Fruit fly (Drosophila melanogaster): ENCODE data around the gene CG31019.

DNA sequence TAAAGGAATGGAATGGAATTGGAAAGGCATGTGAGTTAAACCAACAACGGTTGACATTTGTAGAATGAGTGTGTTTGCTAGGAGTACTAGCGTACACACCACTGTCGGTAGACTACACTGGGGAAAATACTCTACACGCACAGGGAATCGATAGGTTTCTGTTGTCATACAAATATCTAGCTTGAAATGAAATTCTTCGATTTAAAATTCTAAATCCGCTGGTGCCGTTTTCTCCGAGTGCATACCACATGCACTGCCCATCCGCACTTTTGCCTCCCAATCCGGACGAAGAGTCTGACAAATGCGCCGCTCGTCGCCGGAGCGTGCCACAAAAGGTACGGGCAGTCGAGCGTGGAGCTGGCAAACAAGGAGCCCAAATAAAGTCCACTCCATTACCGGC lies 32.1 kb downstream of the CG31019 start, which contains the start of gene CG2267:
- TF ChIP-seq CG33017 (tag; optimal IDR thresholded peaks at IDR 0.05) (no peak), tj (GFP tag; optimal IDR thresholded peaks at IDR 0.05) (no peak), CG7101 (tag; optimal IDR thresholded peaks at IDR 0.05) (no peak), CG5204 (GFP tag; optimal IDR thresholded peaks at IDR 0.05) (no peak), Hr96 (GFP tag; optimal IDR thresholded peaks at IDR 0.05) (no peak), cic (GFP tag; optimal IDR thresholded peaks at IDR 0.05) (no peak), kay (GFP tag; ENCODE audit: borderline replicate concordance) (no peak), Mnt (GFP tag; optimal IDR thresholded peaks at IDR 0.05) (no peak), bab1 (GFP tag; optimal IDR thresholded peaks at IDR 0.05) (no peak), Clk (GFP tag; optimal IDR thresholded peaks at IDR 0.05) (no peak), pad (GFP tag; optimal IDR thresholded peaks at IDR 0.05) (no peak), cnc (optimal IDR thresholded peaks at IDR 0.05) (no peak), CG11617 (GFP tag; optimal IDR thresholded peaks at IDR 0.05) (no peak), CG14711 (tag; optimal IDR thresholded peaks at IDR 0.05) (no peak)
